Fruit fly (Drosophila melanogaster) whole organism, embryonic: ENCODE measurements around the gene Nup160.

Experiments
- BtbVII ChIP-seq: fragments of 200-800 bp; sonication (Bioruptor generic); optimal IDR thresholded peaks from 3 replicates; lab custom pipeline; 2017; ENCODE audit warnings: missing biosample characterization, mild to moderate bottlenecking, missing genetic modification characterization
- Bteb2 ChIP-seq: fragments of 200-800 bp; sonication (Bioruptor generic); optimal IDR thresholded peaks from 2 replicates; lab custom pipeline; 2016; ENCODE audit warnings: missing biosample characterization, missing genetic modification characterization
- C15 ChIP-seq: fragments of 200-800 bp; sonication (Bioruptor generic); IDR thresholded peaks from 3 replicates; pipeline ENCODE4 v1.3.6; 2022; ENCODE audit warnings: missing biosample characterization, missing genetic modification characterization
- CG10959 ChIP-seq: fragments of 200-800 bp; sonication (Bioruptor generic); IDR thresholded peaks from 2 replicates; pipeline ENCODE4 v1.3.6; 2022; ENCODE audit warnings: missing biosample characterization, missing genetic modification characterization
- CG12236 ChIP-seq: fragments of 200-800 bp; sonication (Bioruptor generic); optimal IDR thresholded peaks from 2 replicates; lab custom pipeline; 2016; ENCODE audit warnings: missing biosample characterization, missing genetic modification characterization
- CG1233 ChIP-seq: fragments of 200-800 bp; sonication (Bioruptor generic); optimal IDR thresholded peaks from 4 replicates; lab custom pipeline; 2018; ENCODE audit warnings: missing biosample characterization, mild to moderate bottlenecking, missing genetic modification characterization
- CG12659 ChIP-seq: fragments of 200-800 bp; sonication (Bioruptor generic); optimal IDR thresholded peaks from 3 replicates; lab custom pipeline; 2017; ENCODE audit warnings: mild to moderate bottlenecking, missing biosample characterization, missing genetic modification reagents, missing genetic modification characterization
- CG14860 ChIP-seq: fragments of 200-800 bp; sonication (Bioruptor generic); IDR thresholded peaks from 3 replicates; pipeline ENCODE4 v1.3.6; 2022; ENCODE audit warnings: missing biosample characterization, missing genetic modification characterization; ENCODE audit not compliant: partially characterized antibody
- CG15011 ChIP-seq: fragments of 200-800 bp; sonication (Bioruptor generic); optimal IDR thresholded peaks from 3 replicates; lab custom pipeline; 2018; ENCODE audit warnings: missing biosample characterization, mild to moderate bottlenecking, missing genetic modification characterization
- CG15269 ChIP-seq: fragments of 200-800 bp; sonication (Bioruptor generic); optimal IDR thresholded peaks from 2 replicates; lab custom pipeline; 2018; ENCODE audit warnings: missing biosample characterization, mild to moderate bottlenecking, missing genetic modification characterization, moderate library complexity
- CG15601 ChIP-seq: fragments of 200-800 bp; sonication (Bioruptor generic); optimal IDR thresholded peaks from 3 replicates; lab custom pipeline; 2019; ENCODE audit warnings: missing biosample characterization, mild to moderate bottlenecking, missing genetic modification characterization, moderate library complexity
- CG16815 ChIP-seq: fragments of 200-800 bp; sonication (Bioruptor generic); optimal IDR thresholded peaks from 3 replicates; lab custom pipeline; 2017; ENCODE audit warnings: missing biosample characterization, mild to moderate bottlenecking, missing genetic modification characterization
- CG17186 ChIP-seq: fragments of 200-800 bp; sonication (Bioruptor generic); optimal IDR thresholded peaks from 3 replicates; lab custom pipeline; 2017; ENCODE audit warnings: missing biosample characterization, missing genetic modification reagents, missing genetic modification characterization
- CG17829 ChIP-seq: fragments of 200-800 bp; optimal IDR thresholded peaks from 2 replicates; lab custom pipeline; 2019; ENCODE audit warnings: missing biosample characterization, mild to moderate bottlenecking, missing genetic modification characterization, moderate library complexity
- CG18476 ChIP-seq: fragments of 200-800 bp; sonication (Bioruptor generic); optimal IDR thresholded peaks from 2 replicates; lab custom pipeline; 2016; ENCODE audit warnings: missing biosample characterization, mild to moderate bottlenecking, missing genetic modification characterization
- CG2129 ChIP-seq: fragments of 200-800 bp; sonication (Bioruptor generic); IDR thresholded peaks from 2 replicates; pipeline ENCODE4 v1.3.6; 2022; ENCODE audit warnings: missing biosample characterization, missing genetic modification characterization; ENCODE audit not compliant: partially characterized antibody
- CG3281 ChIP-seq: fragments of 200-800 bp; sonication (Bioruptor generic); optimal IDR thresholded peaks from 3 replicates; lab custom pipeline; 2017; ENCODE audit warnings: missing biosample characterization, mild to moderate bottlenecking, missing genetic modification characterization
- CG34376 ChIP-seq: fragments of 200-800 bp; sonication (Bioruptor generic); optimal IDR thresholded peaks from 2 replicates; lab custom pipeline; 2018; ENCODE audit warnings: missing biosample characterization, mild to moderate bottlenecking, missing genetic modification characterization
- CG5953 ChIP-seq: fragments of 200-800 bp; sonication (Bioruptor generic); IDR thresholded peaks from 2 replicates; pipeline ENCODE4 v1.3.6; 2022; ENCODE audit warnings: missing biosample characterization, missing genetic modification characterization
- CG6683 ChIP-seq: fragments of 200-800 bp; sonication (Bioruptor generic); optimal IDR thresholded peaks from 2 replicates; lab custom pipeline; 2017; ENCODE audit warnings: missing biosample characterization, mild to moderate bottlenecking, missing genetic modification characterization, missing genetic modification reagents
- CG8478 ChIP-seq: fragments of >200 bp; optimal IDR thresholded peaks from 2 replicates; lab custom pipeline; 2018
- CG9609 ChIP-seq: fragments of 200-800 bp; sonication (Bioruptor generic); optimal IDR thresholded peaks from 3 replicates; lab custom pipeline; 2016; ENCODE audit warnings: missing biosample characterization, missing genetic modification characterization
- CkIIα-i1 ChIP-seq: fragments of 200-800 bp; sonication (Bioruptor generic); IDR thresholded peaks from 2 replicates; pipeline ENCODE4 v1.3.6; 2022; ENCODE audit warnings: missing biosample characterization, missing genetic modification characterization
- Eip74EF ChIP-seq, 2 experiments: fragments of 200-800 bp in 1 of 2; fragments of >200 bp in 1 of 2; sonication (Bioruptor generic) in 1 of 2; optimal IDR thresholded peaks; 2 replicates each; lab custom pipeline; 2017 to 2019; ENCODE audit warnings: missing biosample characterization in 2 of 2, missing genetic modification characterization in 2 of 2, mild to moderate bottlenecking in 1 of 2, moderate library complexity in 1 of 2
- Lhr ChIP-seq: fragments of 200-800 bp; sonication (Bioruptor generic); optimal IDR thresholded peaks from 3 replicates; lab custom pipeline; 2017; ENCODE audit warnings: mild to moderate bottlenecking, missing biosample characterization, missing genetic modification reagents, missing genetic modification characterization
- Myb ChIP-seq: fragments of 200-800 bp; sonication (Bioruptor generic); optimal IDR thresholded peaks from 2 replicates; lab custom pipeline; 2016; ENCODE audit warnings: missing biosample characterization, missing genetic modification characterization
- Side ChIP-seq: fragments of 200-800 bp; sonication (Bioruptor generic); optimal IDR thresholded peaks from 2 replicates; lab custom pipeline; 2016; ENCODE audit warnings: missing biosample characterization, missing genetic modification characterization
- Six4 ChIP-seq: fragments of 200-800 bp; sonication (Bioruptor generic); optimal IDR thresholded peaks from 2 replicates; lab custom pipeline; 2016; ENCODE audit warnings: missing biosample characterization, missing genetic modification characterization
- Sry-δ ChIP-seq: fragments of 200-800 bp; sonication (Bioruptor generic); optimal IDR thresholded peaks from 2 replicates; lab custom pipeline; 2016; ENCODE audit warnings: missing biosample characterization, missing genetic modification characterization
- bbx ChIP-seq: fragments of 200-800 bp; sonication (Bioruptor generic); IDR thresholded peaks from 2 replicates; pipeline ENCODE4 v1.3.6; 2022; ENCODE audit warnings: missing biosample characterization, missing genetic modification characterization; ENCODE audit not compliant: partially characterized antibody
- br ChIP-seq: fragments of >200 bp; optimal IDR thresholded peaks from 2 replicates; lab custom pipeline; 2017
- dmrt11E ChIP-seq: fragments of 200-800 bp; sonication (Bioruptor generic); optimal IDR thresholded peaks from 3 replicates; lab custom pipeline; 2018; ENCODE audit warnings: missing biosample characterization, mild to moderate bottlenecking, missing genetic modification characterization, moderate library complexity
- dpn ChIP-seq, 2 experiments: fragments of 200-800 bp; sonication (Bioruptor generic); optimal IDR thresholded peaks; 3 replicates each; lab custom pipeline; 2016; ENCODE audit warnings: missing biosample characterization in 2 of 2, missing genetic modification characterization in 2 of 2
- esg ChIP-seq: fragments of 200-800 bp; sonication (Bioruptor generic); conservative IDR thresholded peaks from 2 replicates; pipeline ENCODE4 v1.3.6; 2022; ENCODE audit warnings: missing biosample characterization, missing genetic modification characterization
- ham ChIP-seq: fragments of 200-800 bp; sonication (Bioruptor generic); IDR thresholded peaks from 2 replicates; pipeline ENCODE4 v1.3.6; 2022; ENCODE audit warnings: missing biosample characterization, missing genetic modification characterization
- hbn ChIP-seq: fragments of 200-800 bp; sonication (Bioruptor generic); IDR thresholded peaks from 2 replicates; pipeline ENCODE4 v1.3.6; 2022; ENCODE audit warnings: missing biosample characterization, missing genetic modification characterization; ENCODE audit not compliant: partially characterized antibody
- hkb ChIP-seq, 2 experiments: fragments of 200-800 bp in 1 of 2; fragments of >200 bp in 1 of 2; sonication (Bioruptor generic) in 1 of 2; IDR thresholded peaks in 1 of 2; optimal IDR thresholded peaks in 1 of 2; 2 replicates each; pipeline versions ENCODE4 v1.3.6 to Lab custom; 2017 to 2022; ENCODE audit warnings: missing biosample characterization in 1 of 2, missing genetic modification characterization in 1 of 2
- insv ChIP-seq, 2 experiments: fragments of 200-800 bp; sonication (Bioruptor generic); optimal IDR thresholded peaks; 3 replicates each; lab custom pipeline; 2016 to 2018; ENCODE audit warnings: missing biosample characterization in 2 of 2, missing genetic modification characterization in 2 of 2
- jing ChIP-seq: fragments of 200-800 bp; sonication (Bioruptor generic); optimal IDR thresholded peaks from 2 replicates; lab custom pipeline; 2018; ENCODE audit warnings: missing biosample characterization, mild to moderate bottlenecking, missing genetic modification characterization
- jumu ChIP-seq: fragments of 200-800 bp; sonication (Bioruptor generic); optimal IDR thresholded peaks from 3 replicates; lab custom pipeline; 2016; ENCODE audit warnings: missing biosample characterization, missing genetic modification characterization
- nau ChIP-seq: fragments of 200-800 bp; sonication (Bioruptor generic); optimal IDR thresholded peaks from 3 replicates; lab custom pipeline; 2017; ENCODE audit warnings: missing biosample characterization, mild to moderate bottlenecking, missing genetic modification characterization, missing genetic modification reagents
- nerfin-1 ChIP-seq: fragments of 200-800 bp; sonication (Bioruptor generic); optimal IDR thresholded peaks from 3 replicates; lab custom pipeline; 2019; ENCODE audit warnings: missing biosample characterization, mild to moderate bottlenecking, missing genetic modification characterization, moderate library complexity
- pfk ChIP-seq: fragments of 200-800 bp; sonication (Bioruptor generic); optimal IDR thresholded peaks from 2 replicates; lab custom pipeline; 2018; ENCODE audit warnings: missing biosample characterization, mild to moderate bottlenecking, missing genetic modification characterization, moderate library complexity
- rib ChIP-seq: fragments of 200-800 bp; sonication (Bioruptor generic); IDR thresholded peaks from 2 replicates; pipeline ENCODE4 v1.3.6; 2022; ENCODE audit warnings: missing biosample characterization, missing genetic modification characterization
- run ChIP-seq: fragments of 200-800 bp; sonication (Bioruptor generic); optimal IDR thresholded peaks from 3 replicates; lab custom pipeline; 2018; ENCODE audit warnings: missing biosample characterization, mild to moderate bottlenecking, missing genetic modification characterization
- sens-2 ChIP-seq: fragments of 200-800 bp; sonication (Bioruptor generic); IDR thresholded peaks from 2 replicates; pipeline ENCODE4 v1.3.6; 2022; ENCODE audit warnings: missing biosample characterization, missing genetic modification characterization
- shn ChIP-seq: fragments of 200-800 bp; sonication (Bioruptor generic); optimal IDR thresholded peaks from 3 replicates; lab custom pipeline; 2016; ENCODE audit warnings: missing biosample characterization, missing genetic modification characterization
- sqz ChIP-seq: fragments of 200-800 bp; sonication (Bioruptor generic); optimal IDR thresholded peaks from 3 replicates; lab custom pipeline; 2018; ENCODE audit warnings: missing biosample characterization, mild to moderate bottlenecking, missing genetic modification characterization
- tio ChIP-seq: fragments of 200-800 bp; sonication (Bioruptor generic); optimal IDR thresholded peaks from 2 replicates; lab custom pipeline; 2017; ENCODE audit warnings: missing biosample characterization, missing genetic modification characterization, inconsistent platforms
- vfl ChIP-seq: fragments of 200-800 bp; sonication (Bioruptor generic); optimal IDR thresholded peaks from 2 replicates; lab custom pipeline; 2016; ENCODE audit warnings: missing biosample characterization, missing genetic modification characterization

Nup160 gene

DNA sequence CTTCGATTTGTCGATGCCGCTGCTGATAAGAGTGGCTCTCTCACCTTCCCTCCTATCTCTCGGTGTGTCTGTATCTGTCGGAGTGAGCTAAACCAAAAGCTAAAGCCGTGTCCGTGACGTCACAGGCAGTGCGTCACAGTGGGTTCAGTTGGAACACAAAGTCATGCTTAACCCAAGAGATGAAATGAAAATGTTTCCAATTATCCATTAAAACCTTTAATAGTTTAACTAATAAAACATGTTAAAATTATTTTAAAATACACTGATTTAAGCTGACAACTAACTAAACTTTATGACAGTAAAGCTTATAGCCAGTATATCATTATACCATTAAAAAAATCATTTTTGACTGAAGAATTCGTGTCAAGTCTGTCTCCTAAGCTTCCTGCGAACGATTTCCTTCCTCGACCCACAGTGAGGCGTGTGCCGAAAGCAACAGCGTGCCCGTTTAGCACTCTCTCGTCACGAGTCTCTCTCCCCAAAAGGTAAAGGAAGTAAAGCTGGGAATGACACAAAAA is 10.5 kb upstream of the Nup160 start, which contains the start of gene Idua (continued):
- TF ChIP-seq CG12236 (GFP tag; lab: Kevin White, UChicago) (no peak), Lhr (GFP tag; lab: Kevin White, UChicago) (no peak), jumu (GFP tag; lab: Kevin White, UChicago) (no peak), CG5953 (GFP tag; lab: Robert Waterston, UW) (no peak), nerfin-1 (no peak), CG16815 (GFP tag; lab: Kevin White, UChicago) (peak; percentile 37), rib (GFP tag; lab: Robert Waterston, UW) (no peak), C15 (GFP tag; lab: Robert Waterston, UW) (no peak), vfl (GFP tag; lab: Kevin White, UChicago) (peak; percentile 32), bbx (no peak), shn (GFP tag; lab: Kevin White, UChicago) (no peak), sqz (GFP tag; lab: Kevin White, UChicago) (no peak), CG18476 (peak; percentile 48), Eip74EF (GFP tag; optimal IDR thresholded peaks at IDR 0.05; lab: Kevin White, UChicago) (no peak), CG12659 (GFP tag; lab: Kevin White, UChicago) (peak; percentile 83), Bteb2 (GFP tag; lab: Kevin White, UChicago) (peak; percentile 26), Myb (GFP tag; lab: Kevin White, UChicago) (peak; percentile 11), CG14860 (no peak), esg (GFP tag; lab: Robert Waterston, UW) (peak; percentile 56), CG15601 (tag; lab: Kevin White, UChicago) (peak; percentile 67), CG9609 (GFP tag; lab: Kevin White, UChicago) (no peak), tio (GFP tag; lab: Kevin White, UChicago) (peak; percentile 55), pfk (GFP tag; lab: Kevin White, UChicago) (no peak), CG34376 (peak; percentile 75), CG10959 (GFP tag; lab: Robert Waterston, UW) (no peak), CG6683 (GFP tag; lab: Kevin White, UChicago) (peak; percentile 76), dmrt11E (tag; lab: Kevin White, UChicago) (peak; percentile 33), Side (GFP tag; lab: Kevin White, UChicago) (no peak), hbn (GFP tag; lab: Robert Waterston, UW) (no peak), CG2129 (GFP tag; lab: Robert Waterston, UW) (no peak), jing (GFP tag; lab: Kevin White, UChicago) (no peak), ham (GFP tag; lab: Robert Waterston, UW) (no peak), CG17829 (peak; percentile 58), CG15011 (peak; percentile 52), dpn (GFP tag; optimal IDR thresholded peaks at IDR 0.05; lab: Kevin White, UChicago) (peak in 1 of 2 experiments; percentile 62), sens-2 (GFP tag; lab: Robert Waterston, UW) (no peak), Six4 (peak; percentile 57), CG17186 (GFP tag; lab: Kevin White, UChicago) (no peak), CG1233 (GFP tag; lab: Kevin White, UChicago) (peak; percentile 58), CG15269 (tag; lab: Kevin White, UChicago) (no peak), run (tag; lab: Kevin White, UChicago) (peak; percentile 29), CkIIα-i1 (no peak), BtbVII (GFP tag; lab: Kevin White, UChicago) (peak; percentile 80), hkb (optimal IDR thresholded peaks at IDR 0.05; lab: Kevin White, UChicago) (no peak), hkb (GFP tag; IDR thresholded peaks at IDR 0.05; lab: Robert Waterston, UW) (peak; percentile 81), Sry-δ (GFP tag; lab: Kevin White, UChicago) (no peak), CG8478 (lab: Kevin White, UChicago) (no peak), insv (GFP tag; optimal IDR thresholded peaks at IDR 0.05; lab: Kevin White, UChicago) (peak in 1 of 2 experiments; percentile 19), nau (GFP tag; lab: Kevin White, UChicago) (no peak), CG3281 (GFP tag; lab: Kevin White, UChicago) (peak; percentile 82), br (no peak)
